Worm (Caenorhabditis elegans): Measurements from ENCODE around the gene ucr-2.3.
A peak's percentile ranks its signal among the peaks of the same experiment; 100 is the strongest.

The ucr-2.3 gene

ce11 chrIII:834443-834815, 45.2 kb upstream of the ucr-2.3 start:
- no peak for TF ChIP-seq flh-1 (GFP tag; optimal IDR thresholded peaks at IDR 0.05)
- no peak for TF ChIP-seq nhr-2 (tag; optimal IDR thresholded peaks at IDR 0.05)
- no peak for TF ChIP-seq ham-2 (GFP tag; optimal IDR thresholded peaks at IDR 0.05)
- no peak for TF ChIP-seq tbx-8 (GFP tag; optimal IDR thresholded peaks at IDR 0.05)
- no peak for TF ChIP-seq ceh-39 (tag; optimal IDR thresholded peaks at IDR 0.05)
- TF ChIP-seq blmp-1 (tag; optimal IDR thresholded peaks at IDR 0.05): no peak
- no peak for TF ChIP-seq unc-62 (GFP tag; optimal IDR thresholded peaks at IDR 0.05)
- TF ChIP-seq drap-1 (GFP tag; optimal IDR thresholded peaks at IDR 0.05): no peak
- no peak for TF ChIP-seq lin-32 (GFP tag; optimal IDR thresholded peaks at IDR 0.05)
- TF ChIP-seq nhr-12 (tag; optimal IDR thresholded peaks at IDR 0.05): no peak
- TF ChIP-seq lin-13 (tag; optimal IDR thresholded peaks at IDR 0.05): no peak
- TF ChIP-seq snpc-4 (tag; optimal IDR thresholded peaks at IDR 0.05): no peak
- TF ChIP-seq M03D4.4 (tag; optimal IDR thresholded peaks at IDR 0.05): no peak
- no peak for TF ChIP-seq nhr-237 (tag; optimal IDR thresholded peaks at IDR 0.05)
- no peak for TF ChIP-seq hlh-1 (tag; optimal IDR thresholded peaks at IDR 0.05)
- no peak for TF ChIP-seq bed-3 (GFP tag; optimal IDR thresholded peaks at IDR 0.05)
- TF ChIP-seq mep-1 (tag; optimal IDR thresholded peaks at IDR 0.05): no peak
- TF ChIP-seq sem-2 (GFP tag; optimal IDR thresholded peaks at IDR 0.05): no peak
- no peak for TF ChIP-seq elt-1 (tag; optimal IDR thresholded peaks at IDR 0.05; ENCODE audit: borderline replicate concordance, insufficient read depth)

- TF ChIP-seq zip-8 (tag; optimal IDR thresholded peaks at IDR 0.05): no peak
- no peak for TF ChIP-seq mls-2 (tag; optimal IDR thresholded peaks at IDR 0.05)
- no peak for TF ChIP-seq bed-3 (GFP tag; optimal IDR thresholded peaks at IDR 0.05)
- TF ChIP-seq lin-32 (GFP tag; optimal IDR thresholded peaks at IDR 0.05): no peak
- no peak for TF ChIP-seq ceh-83 (GFP tag; optimal IDR thresholded peaks at IDR 0.05)
- no peak for TF ChIP-seq elt-1 (tag; optimal IDR thresholded peaks at IDR 0.05; ENCODE audit: borderline replicate concordance, insufficient read depth)
- no peak for TF ChIP-seq nhr-237 (tag; optimal IDR thresholded peaks at IDR 0.05)
- no peak for TF ChIP-seq drap-1 (GFP tag; optimal IDR thresholded peaks at IDR 0.05)
- TF ChIP-seq sem-2 (GFP tag; optimal IDR thresholded peaks at IDR 0.05): no peak
- no peak for TF ChIP-seq pha-4 (tag; optimal IDR thresholded peaks at IDR 0.05)
- TF ChIP-seq ztf-11 (tag; optimal IDR thresholded peaks at IDR 0.05): no peak
- TF ChIP-seq sptf-1 (tag; optimal IDR thresholded peaks at IDR 0.05): no peak
- TF ChIP-seq tbx-8 (GFP tag; optimal IDR thresholded peaks at IDR 0.05): no peak
- TF ChIP-seq ham-2 (GFP tag; optimal IDR thresholded peaks at IDR 0.05): no peak
- TF ChIP-seq mab-5 (tag; optimal IDR thresholded peaks at IDR 0.05): no peak
- TF ChIP-seq ceh-43 (GFP tag; optimal IDR thresholded peaks at IDR 0.05): no peak
- TF ChIP-seq snpc-4 (tag; optimal IDR thresholded peaks at IDR 0.05): no peak
- TF ChIP-seq unc-120 (tag; optimal IDR thresholded peaks at IDR 0.05; ENCODE audit: poor library complexity, severe bottlenecking): no peak
- no peak for TF ChIP-seq nhr-28 (tag; optimal IDR thresholded peaks at IDR 0.05)
Observed at ce11 chrIII:835208-835607, 44.5 kb upstream of the ucr-2.3 start.

- no peak for TF ChIP-seq blmp-1 (tag; optimal IDR thresholded peaks at IDR 0.05)
- peak; percentile 14 for TF ChIP-seq unc-62 (GFP tag; optimal IDR thresholded peaks at IDR 0.05)
- TF ChIP-seq sptf-1 (tag; optimal IDR thresholded peaks at IDR 0.05): peak; percentile 88
- TF ChIP-seq sem-2 (GFP tag; optimal IDR thresholded peaks at IDR 0.05): peak; percentile 62
- peak; percentile 76 for TF ChIP-seq drap-1 (GFP tag; optimal IDR thresholded peaks at IDR 0.05)
- peak; percentile 64 for TF ChIP-seq ceh-83 (GFP tag; optimal IDR thresholded peaks at IDR 0.05)
- peak; percentile 3 for TF ChIP-seq lin-32 (GFP tag; optimal IDR thresholded peaks at IDR 0.05)
- TF ChIP-seq ham-2 (GFP tag; optimal IDR thresholded peaks at IDR 0.05): peak; percentile 47
- no peak for TF ChIP-seq nhr-28 (tag; optimal IDR thresholded peaks at IDR 0.05)
- TF ChIP-seq nhr-12 (tag; optimal IDR thresholded peaks at IDR 0.05): no peak
- peak; percentile 69 for TF ChIP-seq flh-1 (GFP tag; optimal IDR thresholded peaks at IDR 0.05)
- TF ChIP-seq ces-1 (GFP tag; optimal IDR thresholded peaks at IDR 0.05): peak; percentile 46
- peak; percentile 53 for TF ChIP-seq unc-120 (tag; optimal IDR thresholded peaks at IDR 0.05; ENCODE audit: poor library complexity, severe bottlenecking)
- peak; percentile 79 for TF ChIP-seq mls-2 (tag; optimal IDR thresholded peaks at IDR 0.05)
- TF ChIP-seq M03D4.4 (tag; optimal IDR thresholded peaks at IDR 0.05): peak; percentile 57
- peak; percentile 20 for TF ChIP-seq pha-4 (tag; optimal IDR thresholded peaks at IDR 0.05)
- TF ChIP-seq bed-3 (GFP tag; optimal IDR thresholded peaks at IDR 0.05): peak; percentile 38
- peak; percentile 50 for TF ChIP-seq unc-39 (tag; optimal IDR thresholded peaks at IDR 0.05)
- TF ChIP-seq cnd-1 (tag; optimal IDR thresholded peaks at IDR 0.05): peak; percentile 40
- TF ChIP-seq ztf-11 (tag; optimal IDR thresholded peaks at IDR 0.05): no peak
- TF ChIP-seq elt-3 (tag; optimal IDR thresholded peaks at IDR 0.05): peak; percentile 85
- no peak for TF ChIP-seq elt-1 (tag; optimal IDR thresholded peaks at IDR 0.05; ENCODE audit: borderline replicate concordance, insufficient read depth)
- TF ChIP-seq nhr-237 (tag; optimal IDR thresholded peaks at IDR 0.05): peak; percentile 60
- peak; percentile 4 for TF ChIP-seq lsy-2 (tag; optimal IDR thresholded peaks at IDR 0.05)
- no peak for TF ChIP-seq hlh-1 (tag; optimal IDR thresholded peaks at IDR 0.05)
- peak; percentile 66 for TF ChIP-seq tbx-8 (GFP tag; optimal IDR thresholded peaks at IDR 0.05)
- peak; percentile 48 for TF ChIP-seq ceh-43 (GFP tag; optimal IDR thresholded peaks at IDR 0.05)
Observed at ce11 chrIII:835713-836278, 43.9 kb upstream of the ucr-2.3 start.

All from whole organism, mixed stage, embryonic.